Worm (Caenorhabditis elegans) whole organism, L4 larva: ENCODE measurements around the gene C07D10.5.

Experiments
- lir-3 ChIP-seq: sonication (generic microtip); optimal IDR thresholded peaks from 2 replicates; lab custom pipeline; 2016; ENCODE audit warnings: mild to moderate bottlenecking, missing genetic modification characterization, missing compliant biosample characterization
- zag-1 ChIP-seq: fragments of 150-350 bp; optimal IDR thresholded peaks from 2 replicates; lab custom pipeline; 2014; ENCODE audit warnings: missing biosample characterization, missing genetic modification characterization

DNA sequence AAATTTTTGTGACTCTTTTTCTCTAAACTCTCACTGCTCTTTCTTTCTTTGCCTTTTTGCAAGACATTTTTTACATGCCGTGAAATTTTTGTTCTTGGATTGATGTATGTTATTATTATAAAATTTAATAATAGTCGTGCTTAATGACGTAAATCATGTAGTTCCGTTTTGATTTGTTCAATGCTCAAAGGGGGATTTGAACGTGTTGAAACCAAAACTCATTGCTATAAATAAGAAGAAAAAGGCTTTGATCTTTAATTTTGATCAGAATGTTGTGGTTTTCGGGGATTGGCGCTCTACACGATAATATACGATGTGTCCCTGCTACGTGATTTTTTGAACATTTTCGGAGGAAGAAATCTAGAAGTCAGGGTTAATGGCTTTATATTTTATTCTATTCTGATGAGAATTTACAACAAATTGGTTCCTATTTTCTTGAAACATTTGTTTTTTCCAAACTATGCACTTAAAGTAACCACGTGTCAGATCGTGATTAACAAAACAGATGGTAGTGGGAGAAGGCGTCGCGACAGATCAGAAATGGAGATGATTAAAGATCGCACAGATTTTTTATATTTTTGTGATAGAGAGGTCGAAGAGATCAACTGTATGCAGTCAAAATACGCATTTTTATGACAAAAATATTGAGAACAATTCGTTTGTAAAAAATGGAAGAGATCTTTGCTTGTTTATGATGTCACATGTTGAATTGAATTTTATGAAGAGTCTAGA, 39.6 kb upstream of the C07D10.5 start:
- TF ChIP-seq lir-3 (tag; lab: Kevin White, UChicago) (no peak), zag-1 (tag; lab: Kevin White, UChicago) (no peak)
